Worm (Caenorhabditis elegans) whole organism, midembryonic: ENCODE measurements around the gene tsr-2.

Experiments
- cog-1 ChIP-seq: sonication (generic microtip); optimal IDR thresholded peaks from 2 replicates; lab custom pipeline; 2016; ENCODE audit warnings: missing genetic modification characterization, missing compliant biosample characterization
- flt-1 ChIP-seq: fragments of 200-800 bp; sonication (Bioruptor generic); IDR thresholded peaks from 2 replicates; pipeline ENCODE4 v1.3.6; 2022; ENCODE audit warnings: missing genetic modification characterization, missing compliant biosample characterization
- klf-2 ChIP-seq: fragments of 200-800 bp; sonication (Bioruptor generic); conservative IDR thresholded peaks from 2 replicates; pipeline ENCODE4 v1.3.6; 2022; ENCODE audit warnings: missing genetic modification reagents, missing genetic modification characterization, missing compliant biosample characterization
- tab-1 ChIP-seq: fragments of 200-800 bp; sonication (Bioruptor generic); IDR thresholded peaks from 2 replicates; pipeline ENCODE4 v1.3.6; 2022; ENCODE audit warnings: missing genetic modification characterization, missing compliant biosample characterization

DNA sequence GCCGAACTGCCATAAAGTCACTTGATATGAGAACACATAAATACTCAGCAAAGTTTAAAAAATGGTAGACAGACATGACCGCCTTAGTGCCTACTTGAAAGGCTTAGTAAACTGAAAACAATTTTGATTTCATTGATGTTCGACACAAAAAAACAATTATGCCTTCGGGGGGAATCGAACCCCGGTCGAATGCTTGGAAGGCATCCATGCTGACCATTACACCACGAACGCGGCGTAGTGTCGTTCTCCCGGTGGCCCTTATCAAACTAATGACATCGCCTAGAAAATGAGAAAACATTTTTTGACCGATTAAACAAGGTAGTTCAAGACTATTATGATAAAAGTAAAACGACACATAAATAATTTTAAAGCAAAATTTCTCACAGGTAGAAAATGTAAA, 27.8 kb downstream of the tsr-2 start:
- TF ChIP-seq tab-1 (GFP tag; lab: Robert Waterston, UW) (peak; percentile 82), flt-1 (GFP tag; lab: Robert Waterston, UW) (peak; percentile 79), cog-1 (tag; lab: Kevin White, UChicago) (no peak), klf-2 (GFP tag; lab: Robert Waterston, UW) (0 out of 2 replicates have a peak, but pooled peaks have one; percentile 37)
